Fruit fly (Drosophila melanogaster): ENCODE data around the gene Rph.

Gene Rph

dm6 chrX:10729196-10729835 is 28.1 kb downstream of the Rph start (continued):
- TF ChIP-seq Jarid2 (GFP tag; optimal IDR thresholded peaks at IDR 0.05) (no peak), onecut (GFP tag; IDR thresholded peaks at IDR 0.05) (no peak), CG15011 (GFP tag; optimal IDR thresholded peaks at IDR 0.05) (no peak), CG17829 (tag; optimal IDR thresholded peaks at IDR 0.05) (no peak), jing (GFP tag; optimal IDR thresholded peaks at IDR 0.05) (no peak), ash1 (GFP tag; optimal IDR thresholded peaks at IDR 0.05) (no peak), CG10209 (GFP tag; optimal IDR thresholded peaks at IDR 0.05) (no peak), corto (GFP tag; optimal IDR thresholded peaks at IDR 0.05) (no peak), pzg (GFP tag; optimal IDR thresholded peaks at IDR 0.05) (no peak), CG3065 (GFP tag; optimal IDR thresholded peaks at IDR 0.05) (peak; percentile 83), ind (GFP tag; optimal IDR thresholded peaks at IDR 0.05) (no peak), Dip2 (GFP tag; IDR thresholded peaks at IDR 0.05) (no peak), vfl (GFP tag; optimal IDR thresholded peaks at IDR 0.05) (no peak), CG8765 (GFP tag; IDR thresholded peaks at IDR 0.05) (no peak), lmd (GFP tag; IDR thresholded peaks at IDR 0.05) (no peak), CG13775 (GFP tag; optimal IDR thresholded peaks at IDR 0.05) (no peak), HLHmδ (GFP tag; optimal IDR thresholded peaks at IDR 0.05) (no peak), prd (optimal IDR thresholded peaks at IDR 0.05) (no peak), prd (GFP tag; IDR thresholded peaks at IDR 0.05) (no peak), Hr78 (GFP tag; optimal IDR thresholded peaks at IDR 0.05) (peak in 1 of 2 experiments; percentile 2), bsh (GFP tag; optimal IDR thresholded peaks at IDR 0.05) (no peak), cas (GFP tag; IDR thresholded peaks at IDR 0.05) (no peak), Trl (optimal IDR thresholded peaks at IDR 0.05) (peak in 1 of 2 experiments; percentile 19), Trl (GFP tag; optimal IDR thresholded peaks at IDR 0.05) (no peak), HmgD (GFP tag; optimal IDR thresholded peaks at IDR 0.05) (no peak), vnd (GFP tag; IDR thresholded peaks at IDR 0.05; ENCODE audit: partially characterized antibody) (no peak), CG11093 (GFP tag; IDR thresholded peaks at IDR 0.05) (no peak), cato (GFP tag; optimal IDR thresholded peaks at IDR 0.05; ENCODE audit: borderline replicate concordance) (no peak), CG2678 (tag; optimal IDR thresholded peaks at IDR 0.05) (no peak), ranshi (GFP tag; IDR thresholded peaks at IDR 0.05) (no peak), tna (GFP tag; IDR thresholded peaks at IDR 0.05; ENCODE audit: partially characterized antibody) (no peak), bab2 (GFP tag; optimal IDR thresholded peaks at IDR 0.05) (no peak), CG6683 (GFP tag; optimal IDR thresholded peaks at IDR 0.05) (no peak), pita (GFP tag; optimal IDR thresholded peaks at IDR 0.05) (no peak), CG4730 (GFP tag; IDR thresholded peaks at IDR 0.05) (no peak), trem (tag; optimal IDR thresholded peaks at IDR 0.05) (no peak), Myb (GFP tag; optimal IDR thresholded peaks at IDR 0.05) (no peak), CG10462 (GFP tag; optimal IDR thresholded peaks at IDR 0.05) (no peak), Tbp (GFP tag; optimal IDR thresholded peaks at IDR 0.05) (no peak), Neu2 (GFP tag; optimal IDR thresholded peaks at IDR 0.05; ENCODE audit: borderline replicate concordance) (no peak), chn (GFP tag; optimal IDR thresholded peaks at IDR 0.05) (no peak), CG17361 (GFP tag; IDR thresholded peaks at IDR 0.05) (no peak), CG34376 (GFP tag; optimal IDR thresholded peaks at IDR 0.05) (no peak), CG18764 (GFP tag; optimal IDR thresholded peaks at IDR 0.05) (no peak), sisA (GFP tag; IDR thresholded peaks at IDR 0.05) (no peak), CG15073 (GFP tag; optimal IDR thresholded peaks at IDR 0.05) (no peak), tll (GFP tag; optimal IDR thresholded peaks at IDR 0.05) (no peak), stwl (tag; optimal IDR thresholded peaks at IDR 0.05) (peak; percentile 95), CG43689 (GFP tag; IDR thresholded peaks at IDR 0.05) (no peak), CG5180 (GFP tag; optimal IDR thresholded peaks at IDR 0.05) (peak; percentile 57), Dip3 (GFP tag; optimal IDR thresholded peaks at IDR 0.05) (no peak)

Data from whole organism, embryonic.